Worm (Caenorhabditis elegans): ENCODE data around the gene R13A5.7.
"Not testable (repeated sequence)": the region's sequence is repeated elsewhere in the genome, so short reads cannot be mapped to it uniquely, and the experiment has no call there.

The R13A5.7 gene

ce11 chrIII:7608223-7608622 lies 38.3 kb upstream of the R13A5.7 start, which contains the start of gene T04A6.3:
T04A6.3 (minus strand) TSS chrIII:7608323.
- TF ChIP-seq nhr-237 (tag; optimal IDR thresholded peaks at IDR 0.05) (no peak), nhr-25 (tag; optimal IDR thresholded peaks at IDR 0.05) (no peak), egl-27 (tag; optimal IDR thresholded peaks at IDR 0.05) (no peak), ceh-16 (tag; optimal IDR thresholded peaks at IDR 0.05) (no peak), lin-39 (tag; optimal IDR thresholded peaks at IDR 0.05) (no peak), unc-55 (GFP tag; optimal IDR thresholded peaks at IDR 0.05) (no peak), mdl-1 (tag; optimal IDR thresholded peaks at IDR 0.05) (no peak), sma-3 (GFP tag; optimal IDR thresholded peaks at IDR 0.05) (no peak), nhr-10 (tag; optimal IDR thresholded peaks at IDR 0.05) (no peak), nhr-23 (tag; optimal IDR thresholded peaks at IDR 0.05) (no peak), sma-9 (GFP tag; optimal IDR thresholded peaks at IDR 0.05) (no peak), sma-9 (tag; optimal IDR thresholded peaks at IDR 0.05) (no peak), lsy-2 (tag; optimal IDR thresholded peaks at IDR 0.05) (no peak), gmeb-1 (tag; optimal IDR thresholded peaks at IDR 0.05) (no peak), nhr-6 (tag; optimal IDR thresholded peaks at IDR 0.05) (no peak), snpc-4 (tag; optimal IDR thresholded peaks at IDR 0.05) (no peak), nhr-77 (tag; optimal IDR thresholded peaks at IDR 0.05) (no peak), elt-1 (tag; optimal IDR thresholded peaks at IDR 0.05) (no peak), R02D3.7 (tag; optimal IDR thresholded peaks at IDR 0.05) (no peak), ztf-1 (GFP tag; conservative IDR thresholded peaks at IDR 0.05) (no peak), dmd-4 (tag; optimal IDR thresholded peaks at IDR 0.05) (no peak)

- not testable (repeated sequence) for TF ChIP-seq lin-39, ztf-4, egl-27 (tag; optimal IDR thresholded peaks at IDR 0.05)
Measured at ce11 chrIII:7594482-7594881, 24.5 kb upstream of the R13A5.7 start, which contains the start of gene Y80D4G.2. Y80D4G.2 (minus strand) TSS chrIII:7594582.

ce11 chrIII:7593285-7593928 lies 23.5 kb upstream of the R13A5.7 start, which contains the start of gene R13A5.11:
R13A5.11 (minus strand) TSS chrIII:7593335.
- no peak for TF ChIP-seq lin-39 (tag; optimal IDR thresholded peaks at IDR 0.05)
- no peak for TF ChIP-seq ZK546.5 (tag; optimal IDR thresholded peaks at IDR 0.05)
- no peak for TF ChIP-seq F13H6.1 (tag; optimal IDR thresholded peaks at IDR 0.05)
- no peak for TF ChIP-seq R02D3.7 (tag; optimal IDR thresholded peaks at IDR 0.05)
- TF ChIP-seq ztf-11 (tag; optimal IDR thresholded peaks at IDR 0.05) = no peak
- TF ChIP-seq mdl-1 (tag; optimal IDR thresholded peaks at IDR 0.05) = no peak
- no peak for TF ChIP-seq lin-11 (tag; optimal IDR thresholded peaks at IDR 0.05)
- TF ChIP-seq lsy-2 (tag; optimal IDR thresholded peaks at IDR 0.05) = no peak

- TF ChIP-seq skn-1 (tag; optimal IDR thresholded peaks at IDR 0.05) = no peak
- TF ChIP-seq ceh-82 (tag; optimal IDR thresholded peaks at IDR 0.05) = no peak
- TF ChIP-seq gmeb-1 (tag; optimal IDR thresholded peaks at IDR 0.05) = no peak
- TF ChIP-seq nhr-23 (tag; optimal IDR thresholded peaks at IDR 0.05) = no peak
- no peak for TF ChIP-seq ztf-1 (GFP tag; conservative IDR thresholded peaks at IDR 0.05)
- TF ChIP-seq fos-1 (tag; optimal IDR thresholded peaks at IDR 0.05) = no peak
- TF ChIP-seq blmp-1 (tag; optimal IDR thresholded peaks at IDR 0.05; ENCODE audit: insufficient read depth) = no peak
- TF ChIP-seq nhr-12 (tag; optimal IDR thresholded peaks at IDR 0.05) = no peak
- no peak for TF ChIP-seq nhr-6 (tag; optimal IDR thresholded peaks at IDR 0.05)
- TF ChIP-seq nhr-129 (tag; optimal IDR thresholded peaks at IDR 0.05) = no peak
- TF ChIP-seq alr-1 (tag; optimal IDR thresholded peaks at IDR 0.05) = no peak
Measured at ce11 chrIII:7588214-7588613, 18.3 kb upstream of the R13A5.7 start, which contains the start of gene R13A5.15. R13A5.15 (minus strand) TSS chrIII:7588314.

DNA sequence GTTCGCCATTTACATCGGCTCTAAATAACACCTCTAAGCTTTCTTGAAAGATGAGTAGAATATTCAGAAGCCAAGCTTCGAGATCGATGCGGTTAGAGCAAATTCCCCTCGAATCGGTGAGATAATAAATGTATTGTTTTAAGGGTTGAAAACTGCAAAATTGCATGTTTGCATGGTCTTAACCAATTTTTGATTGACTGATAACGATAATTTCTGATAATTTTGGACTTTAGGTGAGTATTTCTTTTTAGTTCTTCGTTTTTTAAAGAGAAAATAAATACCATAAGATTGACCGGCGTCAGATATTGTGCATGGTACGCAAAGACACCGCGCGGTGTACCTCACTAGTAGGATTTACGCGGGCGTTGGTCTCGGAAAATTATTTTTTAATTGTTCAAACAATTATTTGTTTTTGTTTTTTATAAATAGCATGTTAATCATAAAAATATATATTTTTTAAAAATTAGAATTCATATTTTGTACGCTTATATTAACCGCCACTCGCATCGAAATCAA lies 14.3 kb upstream of the R13A5.7 start, which contains the start of gene cup-5:
TSS of gene cup-5 (plus strand) at position 51 of the 516 bp plus-strand sequence.
- TF ChIP-seq nhr-10 (tag; optimal IDR thresholded peaks at IDR 0.05) = no peak
- no peak for TF ChIP-seq zag-1 (tag; optimal IDR thresholded peaks at IDR 0.05)
- peak; percentile 27 for TF ChIP-seq R02D3.7 (tag; optimal IDR thresholded peaks at IDR 0.05)
- peak; percentile 3 for TF ChIP-seq lin-11 (tag; optimal IDR thresholded peaks at IDR 0.05)
- peak; percentile 24 for TF ChIP-seq nhr-129 (tag; optimal IDR thresholded peaks at IDR 0.05)
- no peak for TF ChIP-seq nhr-12 (tag; optimal IDR thresholded peaks at IDR 0.05)
- no peak for TF ChIP-seq lin-13 (GFP tag; optimal IDR thresholded peaks at IDR 0.05)
- peak; percentile 29 to 71 for TF ChIP-seq lsy-2 (tag; optimal IDR thresholded peaks at IDR 0.05)
- TF ChIP-seq C34F6.9 (tag; optimal IDR thresholded peaks at IDR 0.05) = peak; percentile 17

Data from whole organism, L2 larva.